Worm (Caenorhabditis elegans) whole organism, mixed stage, embryonic: Measurements from ENCODE around the gene T16A9.3.

Experiments
- M03D4.4 ChIP-seq: sonication (generic microtip); optimal IDR thresholded peaks from 2 replicates; lab custom pipeline; 2017; ENCODE audit warnings: mild to moderate bottlenecking, missing genetic modification characterization, missing compliant biosample characterization
- ceh-39 ChIP-seq: fragments of 150-350 bp; optimal IDR thresholded peaks from 2 replicates; lab custom pipeline; 2014; ENCODE audit warnings: missing biosample characterization, missing genetic modification characterization
- elt-1 ChIP-seq: sonication (generic microtip); optimal IDR thresholded peaks from 2 replicates; lab custom pipeline; 2017; ENCODE audit warnings: missing genetic modification characterization, mild to moderate bottlenecking, missing compliant biosample characterization, antibody characterized with exemption, moderate library complexity, borderline replicate concordance; ENCODE audit not compliant: insufficient read depth
- ham-2 ChIP-seq: fragments of 200-800 bp; sonication (Bioruptor generic); optimal IDR thresholded peaks from 2 replicates; lab custom pipeline; 2018; ENCODE audit warnings: mild to moderate bottlenecking, missing genetic modification characterization, missing compliant biosample characterization
- lin-13 ChIP-seq: fragments of 150-350 bp; optimal IDR thresholded peaks from 2 replicates; lab custom pipeline; 2014; ENCODE audit warnings: missing biosample characterization, missing genetic modification characterization
- mab-5 ChIP-seq: fragments of 150-350 bp; optimal IDR thresholded peaks from 2 replicates; lab custom pipeline; 2014; ENCODE audit warnings: missing biosample characterization, missing genetic modification characterization
- mep-1 ChIP-seq: fragments of 150-350 bp; optimal IDR thresholded peaks from 2 replicates; lab custom pipeline; 2017; ENCODE audit warnings: missing biosample characterization, missing genetic modification reagents, missing genetic modification characterization, inconsistent platforms
- nhr-12 ChIP-seq: fragments of 150-350 bp; optimal IDR thresholded peaks from 2 replicates; lab custom pipeline; 2014; ENCODE audit warnings: missing biosample characterization, missing genetic modification characterization
- nhr-28 ChIP-seq: fragments of 150-350 bp; optimal IDR thresholded peaks from 2 replicates; lab custom pipeline; 2014; ENCODE audit warnings: missing biosample characterization, missing genetic modification characterization
- nhr-76 ChIP-seq: sonication (generic microtip); optimal IDR thresholded peaks from 2 replicates; lab custom pipeline; 2017; ENCODE audit warnings: missing biosample characterization, missing genetic modification characterization
- snpc-4 ChIP-seq: fragments of 150-350 bp; optimal IDR thresholded peaks from 2 replicates; lab custom pipeline; 2014; ENCODE audit warnings: missing biosample characterization, missing genetic modification characterization
- sptf-1 ChIP-seq: sonication (generic microtip); optimal IDR thresholded peaks from 2 replicates; lab custom pipeline; 2017; ENCODE audit warnings: mild to moderate bottlenecking, missing genetic modification characterization, moderate library complexity, missing compliant biosample characterization
- unc-62 ChIP-seq: fragments of 150-350 bp; optimal IDR thresholded peaks from 2 replicates; lab custom pipeline; 2014; ENCODE audit warnings: missing biosample characterization, missing genetic modification reagents, missing genetic modification characterization
- ztf-11 ChIP-seq: fragments of 150-350 bp; optimal IDR thresholded peaks from 2 replicates; lab custom pipeline; 2014; ENCODE audit warnings: missing biosample characterization, missing genetic modification characterization

DNA sequence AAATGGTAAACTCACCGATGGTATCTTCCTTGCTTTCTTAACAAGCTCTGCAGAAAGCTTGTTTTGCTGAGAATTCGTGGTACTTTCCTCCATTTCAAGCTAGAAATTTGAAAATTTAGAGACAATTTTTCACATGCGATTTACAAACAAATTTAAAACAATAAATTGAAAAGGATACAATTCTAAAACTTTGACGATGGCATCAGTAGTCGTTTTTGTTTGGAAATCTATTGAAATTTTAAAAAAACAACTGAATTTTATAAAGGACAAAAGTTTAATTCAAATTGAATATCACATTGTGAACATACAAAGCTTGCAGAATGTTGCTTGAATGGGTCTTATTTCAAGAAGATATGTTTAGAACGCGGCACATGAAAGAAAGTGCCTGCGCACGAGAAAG is 37.7 kb upstream of the T16A9.3 start, which contains the start of gene ocam-1:
- TF ChIP-seq snpc-4 (tag; lab: Kevin White, UChicago): no peak
- TF ChIP-seq ham-2: no peak
- TF ChIP-seq lin-13 (tag; lab: Kevin White, UChicago): no peak
- no peak for TF ChIP-seq M03D4.4 (tag; lab: Kevin White, UChicago)
- no peak for TF ChIP-seq mab-5
- no peak for TF ChIP-seq sptf-1
- no peak for TF ChIP-seq elt-1 (tag; lab: Kevin White, UChicago)
- TF ChIP-seq mep-1 (tag; lab: Kevin White, UChicago): no peak
- no peak for TF ChIP-seq nhr-76 (tag; lab: Kevin White, UChicago)
- no peak for TF ChIP-seq nhr-28
- TF ChIP-seq nhr-12: no peak
- no peak for TF ChIP-seq ceh-39 (tag; lab: Kevin White, UChicago)
- no peak for TF ChIP-seq ztf-11 (tag; lab: Kevin White, UChicago)
- no peak for TF ChIP-seq unc-62 (GFP tag; lab: Kevin White, UChicago)
